Fruit fly (Drosophila melanogaster) whole organism, pupa: ENCODE results near the gene Mlc1.

Experiments
- CG10348 ChIP-seq: fragments of 200-800 bp; sonication (Bioruptor generic); IDR thresholded peaks from 2 replicates; pipeline ENCODE4 v1.3.6; 2022; ENCODE audit warnings: missing biosample characterization, missing genetic modification characterization
- CG13204 ChIP-seq: fragments of 200-800 bp; sonication (Bioruptor generic); optimal IDR thresholded peaks from 2 replicates; lab custom pipeline; 2018; ENCODE audit warnings: missing biosample characterization, mild to moderate bottlenecking, missing genetic modification characterization, moderate library complexity
- CG17806 ChIP-seq: fragments of 200-800 bp; sonication (Bioruptor generic); optimal IDR thresholded peaks from 2 replicates; lab custom pipeline; 2018; ENCODE audit warnings: missing biosample characterization, mild to moderate bottlenecking, missing genetic modification characterization, moderate library complexity
- CG32121 ChIP-seq: fragments of 200-800 bp; sonication (Bioruptor generic); IDR thresholded peaks from 2 replicates; pipeline ENCODE4 v1.3.6; 2022; ENCODE audit warnings: missing biosample characterization, missing genetic modification characterization
- CG4496 ChIP-seq: fragments of 200-800 bp; sonication (Bioruptor generic); IDR thresholded peaks from 3 replicates; pipeline ENCODE4 v1.3.6; 2022; ENCODE audit warnings: missing biosample characterization, missing genetic modification characterization
- CG8159 ChIP-seq: fragments of 200-800 bp; sonication (Bioruptor generic); optimal IDR thresholded peaks from 3 replicates; lab custom pipeline; 2018; ENCODE audit warnings: missing biosample characterization, mild to moderate bottlenecking, missing genetic modification characterization, moderate library complexity
- CG8301 ChIP-seq: fragments of 200-800 bp; sonication (Bioruptor generic); optimal IDR thresholded peaks from 2 replicates; lab custom pipeline; 2018; ENCODE audit warnings: missing biosample characterization, mild to moderate bottlenecking, missing genetic modification characterization
- CG9948 ChIP-seq: fragments of 200-800 bp; sonication (Bioruptor generic); optimal IDR thresholded peaks from 2 replicates; lab custom pipeline; 2018; ENCODE audit warnings: missing biosample characterization, mild to moderate bottlenecking, missing genetic modification characterization, moderate library complexity
- EcR ChIP-seq: fragments of 200-800 bp; sonication (Bioruptor generic); optimal IDR thresholded peaks from 3 replicates; lab custom pipeline; 2019; ENCODE audit warnings: missing biosample characterization, missing genetic modification characterization, mild to moderate bottlenecking, moderate library complexity, missing genetic modification reagents
- Snoo ChIP-seq: fragments of 200-800 bp; sonication (Bioruptor generic); optimal IDR thresholded peaks from 3 replicates; lab custom pipeline; 2017; ENCODE audit warnings: missing biosample characterization, mild to moderate bottlenecking, missing genetic modification characterization, inconsistent platforms
- rn ChIP-seq: fragments of 200-800 bp; sonication (Bioruptor generic); IDR thresholded peaks from 2 replicates; pipeline ENCODE4 v1.3.6; 2022; ENCODE audit warnings: missing biosample characterization, missing genetic modification characterization

dm6 chr3R:27652156-27652810 is 7.7 kb downstream of the Mlc1 start, which contains the start of gene RpS10a:
- TF ChIP-seq CG8301 (tag; lab: Kevin White, UChicago) = no peak
- no peak for TF ChIP-seq CG4496
- no peak for TF ChIP-seq CG10348
- no peak for TF ChIP-seq CG8159
- no peak for TF ChIP-seq EcR (GFP tag; lab: Kevin White, UChicago)
- TF ChIP-seq Snoo (tag; lab: Kevin White, UChicago) = no peak
- TF ChIP-seq CG17806 = no peak
- no peak for TF ChIP-seq CG9948 (tag; lab: Kevin White, UChicago)
- no peak for TF ChIP-seq rn (GFP tag; lab: Robert Waterston, UW)
- no peak for TF ChIP-seq CG32121
- no peak for TF ChIP-seq CG13204 (GFP tag; lab: Kevin White, UChicago)
